Fruit fly (Drosophila melanogaster) whole organism, embryonic: ENCODE results near the gene CG3999.

Source experiments
- Atf3 ChIP-seq: fragments of 200-800 bp; sonication (Bioruptor generic); optimal IDR thresholded peaks from 3 replicates; lab custom pipeline; 2016; ENCODE audit warnings: missing biosample characterization, missing genetic modification characterization
- CG10321 ChIP-seq: fragments of 200-800 bp; sonication (Bioruptor generic); IDR thresholded peaks from 2 replicates; pipeline ENCODE4 v1.3.6; 2022; ENCODE audit warnings: missing biosample characterization, missing genetic modification characterization
- CG11247 ChIP-seq: fragments of 200-800 bp; sonication (Bioruptor generic); IDR thresholded peaks from 2 replicates; pipeline ENCODE4 v1.3.6; 2022; ENCODE audit warnings: missing biosample characterization, missing genetic modification characterization
- CG11723 ChIP-seq: fragments of 200-800 bp; sonication (Bioruptor generic); optimal IDR thresholded peaks from 2 replicates; lab custom pipeline; 2017; ENCODE audit warnings: missing biosample characterization, mild to moderate bottlenecking, missing genetic modification characterization
- CG1233 ChIP-seq: fragments of 200-800 bp; sonication (Bioruptor generic); optimal IDR thresholded peaks from 4 replicates; lab custom pipeline; 2018; ENCODE audit warnings: missing biosample characterization, mild to moderate bottlenecking, missing genetic modification characterization
- CG1529 ChIP-seq: fragments of 200-800 bp; sonication (Bioruptor generic); optimal IDR thresholded peaks from 3 replicates; lab custom pipeline; 2018; ENCODE audit warnings: missing biosample characterization, missing genetic modification characterization
- CG1603 ChIP-seq: fragments of 200-800 bp; sonication (Bioruptor generic); optimal IDR thresholded peaks from 2 replicates; lab custom pipeline; 2019; ENCODE audit warnings: missing biosample characterization, mild to moderate bottlenecking, missing genetic modification characterization, moderate library complexity
- CG17359 ChIP-seq: fragments of 200-800 bp; sonication (Bioruptor generic); optimal IDR thresholded peaks from 3 replicates; lab custom pipeline; 2018; ENCODE audit warnings: missing biosample characterization, mild to moderate bottlenecking, missing genetic modification characterization, moderate library complexity
- CG17612 ChIP-seq: fragments of 200-800 bp; sonication (Bioruptor generic); IDR thresholded peaks from 2 replicates; pipeline ENCODE4 v1.3.6; 2022; ENCODE audit warnings: missing biosample characterization, missing genetic modification characterization
- CG4282 ChIP-seq: fragments of 200-800 bp; sonication (Bioruptor generic); optimal IDR thresholded peaks from 2 replicates; lab custom pipeline; 2016; ENCODE audit warnings: missing biosample characterization, missing genetic modification characterization
- CG4820 ChIP-seq: fragments of 200-800 bp; sonication (Bioruptor generic); optimal IDR thresholded peaks from 3 replicates; lab custom pipeline; 2016; ENCODE audit warnings: missing biosample characterization, missing genetic modification characterization
- CG5245 ChIP-seq: fragments of 200-800 bp; sonication (Bioruptor generic); optimal IDR thresholded peaks from 3 replicates; lab custom pipeline; 2016; ENCODE audit warnings: missing biosample characterization, missing genetic modification characterization
- CG6813 ChIP-seq: fragments of 200-800 bp; sonication (Bioruptor generic); optimal IDR thresholded peaks from 2 replicates; lab custom pipeline; 2017; ENCODE audit warnings: missing biosample characterization, missing genetic modification characterization, mild to moderate bottlenecking, moderate library complexity, missing genetic modification reagents
- CG7372 ChIP-seq: fragments of 200-800 bp; sonication (Bioruptor generic); IDR thresholded peaks from 2 replicates; pipeline ENCODE4 v1.3.6; 2022; ENCODE audit warnings: missing biosample characterization, missing genetic modification characterization
- CG7786 ChIP-seq: fragments of 200-800 bp; sonication (Bioruptor generic); optimal IDR thresholded peaks from 2 replicates; lab custom pipeline; 2016; ENCODE audit warnings: missing biosample characterization, missing genetic modification characterization
- CG7839 ChIP-seq: fragments of 200-800 bp; sonication (Bioruptor generic); optimal IDR thresholded peaks from 3 replicates; lab custom pipeline; 2018; ENCODE audit warnings: missing biosample characterization, mild to moderate bottlenecking, missing genetic modification characterization, moderate library complexity
- CG8290 ChIP-seq, 3 experiments: fragments of 200-800 bp; sonication (Bioruptor generic); optimal IDR thresholded peaks; 2 replicates each; lab custom pipeline; 2016 to 2019; ENCODE audit warnings: missing biosample characterization in 3 of 3, missing genetic modification characterization in 3 of 3, mild to moderate bottlenecking in 2 of 3, moderate library complexity in 1 of 3
- CG8359 ChIP-seq: fragments of 200-800 bp; sonication (Bioruptor generic); optimal IDR thresholded peaks from 2 replicates; lab custom pipeline; 2017; ENCODE audit warnings: missing biosample characterization, mild to moderate bottlenecking, missing genetic modification characterization, borderline replicate concordance
- Camta ChIP-seq: fragments of 200-800 bp; sonication (Bioruptor generic); optimal IDR thresholded peaks from 2 replicates; lab custom pipeline; 2016; ENCODE audit warnings: missing biosample characterization, missing genetic modification characterization
- CkIIα-i1 ChIP-seq: fragments of 200-800 bp; sonication (Bioruptor generic); IDR thresholded peaks from 2 replicates; pipeline ENCODE4 v1.3.6; 2022; ENCODE audit warnings: missing biosample characterization, missing genetic modification characterization
- CoRest ChIP-seq: fragments of 200-800 bp; sonication (Bioruptor generic); optimal IDR thresholded peaks from 3 replicates; lab custom pipeline; 2018; ENCODE audit warnings: missing biosample characterization, mild to moderate bottlenecking, missing genetic modification characterization, moderate library complexity
- Lhr ChIP-seq: fragments of 200-800 bp; sonication (Bioruptor generic); optimal IDR thresholded peaks from 3 replicates; lab custom pipeline; 2017; ENCODE audit warnings: mild to moderate bottlenecking, missing biosample characterization, missing genetic modification reagents, missing genetic modification characterization
- NC2α ChIP-seq: fragments of 200-800 bp; sonication (Bioruptor generic); optimal IDR thresholded peaks from 2 replicates; lab custom pipeline; 2016; ENCODE audit warnings: missing biosample characterization, missing genetic modification characterization
- Rx ChIP-seq: fragments of 200-800 bp; sonication (Bioruptor generic); IDR thresholded peaks from 2 replicates; pipeline ENCODE4 v1.3.6; 2022; ENCODE audit warnings: missing biosample characterization, missing genetic modification characterization
- Stat92E ChIP-seq, 3 experiments: fragments of >200 bp in 2 of 3; fragments of 200-800 bp in 1 of 3; sonication (Bioruptor generic) in 1 of 3; optimal IDR thresholded peaks; 2 replicates each; lab custom pipeline; 2017 to 2019; ENCODE audit warnings: missing biosample characterization in 3 of 3, missing genetic modification characterization in 3 of 3, mild to moderate bottlenecking in 1 of 3, moderate library complexity in 1 of 3
- al ChIP-seq: fragments of 200-800 bp; sonication (Bioruptor generic); IDR thresholded peaks from 2 replicates; pipeline ENCODE4 v1.3.6; 2022; ENCODE audit warnings: missing biosample characterization, missing genetic modification characterization
- ap ChIP-seq: fragments of 200-800 bp; sonication (Bioruptor generic); IDR thresholded peaks from 2 replicates; pipeline ENCODE4 v1.3.6; 2022; ENCODE audit warnings: missing biosample characterization, missing genetic modification characterization
- bab2 ChIP-seq: fragments of 200-800 bp; sonication (Bioruptor generic); optimal IDR thresholded peaks from 2 replicates; lab custom pipeline; 2016; ENCODE audit warnings: missing biosample characterization, missing genetic modification characterization
- dati ChIP-seq: fragments of 200-800 bp; sonication (Bioruptor generic); IDR thresholded peaks from 2 replicates; pipeline ENCODE4 v1.3.6; 2022; ENCODE audit warnings: missing biosample characterization, missing genetic modification characterization
- emc ChIP-seq: fragments of 200-800 bp; sonication (Bioruptor generic); optimal IDR thresholded peaks from 2 replicates; lab custom pipeline; 2016; ENCODE audit warnings: missing biosample characterization, missing genetic modification characterization
- ems ChIP-seq: fragments of 200-800 bp; sonication (Bioruptor generic); optimal IDR thresholded peaks from 3 replicates; lab custom pipeline; 2016; ENCODE audit warnings: missing biosample characterization, missing genetic modification characterization
- exex ChIP-seq: fragments of 200-800 bp; sonication (Bioruptor generic); optimal IDR thresholded peaks from 4 replicates; lab custom pipeline; 2018; ENCODE audit warnings: missing biosample characterization, mild to moderate bottlenecking, missing genetic modification characterization, moderate library complexity
- ftz-f1 ChIP-seq: fragments of 200-800 bp; sonication (Bioruptor generic); optimal IDR thresholded peaks from 2 replicates; lab custom pipeline; 2016; ENCODE audit warnings: missing biosample characterization, missing genetic modification characterization
- fu2 ChIP-seq: fragments of 200-800 bp; sonication (Bioruptor generic); optimal IDR thresholded peaks from 2 replicates; lab custom pipeline; 2016; ENCODE audit warnings: missing biosample characterization, missing genetic modification characterization
- hth ChIP-seq: fragments of >200 bp; optimal IDR thresholded peaks from 2 replicates; lab custom pipeline; 2017; ENCODE audit warnings: inconsistent platforms
- klu ChIP-seq: fragments of 200-800 bp; sonication (Bioruptor generic); IDR thresholded peaks from 2 replicates; pipeline ENCODE4 v1.3.6; 2022; ENCODE audit warnings: missing biosample characterization, missing genetic modification characterization
- lab ChIP-seq: fragments of 200-800 bp; sonication (Bioruptor generic); optimal IDR thresholded peaks from 3 replicates; lab custom pipeline; 2017; ENCODE audit warnings: missing biosample characterization, missing genetic modification characterization, mild to moderate bottlenecking, moderate library complexity, missing genetic modification reagents
- lilli ChIP-seq: fragments of 200-800 bp; sonication (Bioruptor generic); optimal IDR thresholded peaks from 3 replicates; lab custom pipeline; 2016; ENCODE audit warnings: missing biosample characterization, missing genetic modification characterization
- mirr ChIP-seq: fragments of 200-800 bp; sonication (Bioruptor generic); optimal IDR thresholded peaks from 3 replicates; lab custom pipeline; 2018; ENCODE audit warnings: missing biosample characterization, mild to moderate bottlenecking, missing genetic modification characterization
- nerfin-2 ChIP-seq: fragments of 200-800 bp; sonication (Bioruptor generic); IDR thresholded peaks from 2 replicates; pipeline ENCODE4 v1.3.6; 2022; ENCODE audit warnings: missing biosample characterization, missing genetic modification characterization; ENCODE audit not compliant: partially characterized antibody
- odd ChIP-seq: fragments of 200-800 bp; sonication (Bioruptor generic); optimal IDR thresholded peaks from 2 replicates; lab custom pipeline; 2017; ENCODE audit warnings: missing biosample characterization, mild to moderate bottlenecking, missing genetic modification characterization
- onecut ChIP-seq: fragments of 200-800 bp; sonication (Bioruptor generic); IDR thresholded peaks from 2 replicates; pipeline ENCODE4 v1.3.6; 2022; ENCODE audit warnings: missing biosample characterization, missing genetic modification characterization
- org-1 ChIP-seq: fragments of 200-800 bp; sonication (Bioruptor generic); optimal IDR thresholded peaks from 2 replicates; lab custom pipeline; 2017; ENCODE audit warnings: missing biosample characterization, missing genetic modification characterization
- pita ChIP-seq: fragments of 200-800 bp; sonication (Bioruptor generic); optimal IDR thresholded peaks from 2 replicates; lab custom pipeline; 2017; ENCODE audit warnings: missing biosample characterization, mild to moderate bottlenecking, missing genetic modification characterization
- sqz ChIP-seq: fragments of 200-800 bp; sonication (Bioruptor generic); optimal IDR thresholded peaks from 3 replicates; lab custom pipeline; 2018; ENCODE audit warnings: missing biosample characterization, mild to moderate bottlenecking, missing genetic modification characterization
- ssp ChIP-seq: fragments of 200-800 bp; sonication (Bioruptor generic); IDR thresholded peaks from 2 replicates; pipeline ENCODE4 v1.3.6; 2022; ENCODE audit warnings: missing biosample characterization, missing genetic modification characterization
- tap ChIP-seq: fragments of 200-800 bp; optimal IDR thresholded peaks from 3 replicates; lab custom pipeline; 2019; ENCODE audit warnings: missing biosample characterization, mild to moderate bottlenecking, missing genetic modification characterization, moderate library complexity
- tio ChIP-seq: fragments of 200-800 bp; sonication (Bioruptor generic); optimal IDR thresholded peaks from 2 replicates; lab custom pipeline; 2017; ENCODE audit warnings: missing biosample characterization, missing genetic modification characterization, inconsistent platforms
- vfl ChIP-seq: fragments of 200-800 bp; sonication (Bioruptor generic); optimal IDR thresholded peaks from 2 replicates; lab custom pipeline; 2016; ENCODE audit warnings: missing biosample characterization, missing genetic modification characterization
- zf30C ChIP-seq: fragments of 200-800 bp; sonication (Bioruptor generic); optimal IDR thresholded peaks from 3 replicates; lab custom pipeline; 2018; ENCODE audit warnings: missing biosample characterization, mild to moderate bottlenecking, missing genetic modification characterization

CG3999 gene

dm6 chr3R:10268865-10269442 lies 17.6 kb downstream of the CG3999 start (continued):
- TF ChIP-seq ems (GFP tag; lab: Kevin White, UChicago) (peak; percentile 78), bab2 (peak; percentile 73), CG7786 (peak; percentile 64), sqz (no peak), dati (GFP tag; lab: Robert Waterston, UW) (peak; percentile 60; the same call in 1 of the 2 replicates), odd (GFP tag; lab: Kevin White, UChicago) (no peak), vfl (GFP tag; lab: Kevin White, UChicago) (no peak), CG11723 (GFP tag; lab: Kevin White, UChicago) (no peak), CG10321 (GFP tag; lab: Robert Waterston, UW) (0 out of 2 replicates have a peak, but pooled peaks have one; percentile 27), NC2α (GFP tag; lab: Kevin White, UChicago) (no peak), CG5245 (GFP tag; lab: Kevin White, UChicago) (peak; percentile 50), CkIIα-i1 (GFP tag; lab: Robert Waterston, UW) (0 out of 2 replicates have a peak, but pooled peaks have one; percentile 10), ssp (GFP tag; lab: Robert Waterston, UW) (peak; percentile 52), hth (lab: Kevin White, UChicago) (no peak), exex (tag; lab: Kevin White, UChicago) (no peak), CG7372 (peak; percentile 49; the same call in 1 of the 2 replicates), tio (peak; percentile 23), fu2 (GFP tag; lab: Kevin White, UChicago) (no peak), org-1 (GFP tag; lab: Kevin White, UChicago) (peak; percentile 0), ftz-f1 (GFP tag; lab: Kevin White, UChicago) (no peak), Camta (peak; percentile 39), CG11247 (GFP tag; lab: Robert Waterston, UW) (peak; percentile 67), CG17612 (GFP tag; lab: Robert Waterston, UW) (0 out of 2 replicates have a peak, but pooled peaks have one; percentile 9), CoRest (tag; lab: Kevin White, UChicago) (peak; percentile 42), CG6813 (peak; percentile 53), CG1233 (GFP tag; lab: Kevin White, UChicago) (no peak), CG4820 (peak; percentile 60), CG8290 (GFP tag; optimal IDR thresholded peaks at IDR 0.05; lab: Kevin White, UChicago) (no peak), CG8290 (tag; optimal IDR thresholded peaks at IDR 0.05; lab: Kevin White, UChicago) (peak in 1 of 2 experiments; percentile 32), al (GFP tag; lab: Robert Waterston, UW) (peak; percentile 60), pita (GFP tag; lab: Kevin White, UChicago) (no peak), CG4282 (GFP tag; lab: Kevin White, UChicago) (no peak), lilli (peak; percentile 53), CG1603 (tag; lab: Kevin White, UChicago) (peak; percentile 65), zf30C (GFP tag; lab: Kevin White, UChicago) (no peak), Rx (peak; percentile 64; the same call in 1 of the 2 replicates), CG17359 (tag; lab: Kevin White, UChicago) (peak; percentile 82), klu (GFP tag; lab: Robert Waterston, UW) (no peak), ap (GFP tag; lab: Robert Waterston, UW) (peak; percentile 62), CG8359 (GFP tag; lab: Kevin White, UChicago) (peak; percentile 18), tap (peak; percentile 70), lab (GFP tag; lab: Kevin White, UChicago) (peak; percentile 83), nerfin-2 (no peak), CG1529 (GFP tag; lab: Kevin White, UChicago) (peak; percentile 44), emc (GFP tag; lab: Kevin White, UChicago) (peak; percentile 34), CG7839 (tag; lab: Kevin White, UChicago) (peak; percentile 75), onecut (GFP tag; lab: Robert Waterston, UW) (peak; percentile 37), Stat92E (GFP tag; optimal IDR thresholded peaks at IDR 0.05; lab: Kevin White, UChicago) (no peak), Atf3 (GFP tag; lab: Kevin White, UChicago) (peak; percentile 57), Lhr (GFP tag; lab: Kevin White, UChicago) (no peak), mirr (GFP tag; lab: Kevin White, UChicago) (no peak)
